Fruit fly (Drosophila melanogaster) whole organism, embryonic: ENCODE results near the gene Orc2.

Source experiments
- Ada2b ChIP-seq: fragments of 200-800 bp; sonication (Bioruptor generic); IDR thresholded peaks from 2 replicates; pipeline ENCODE4 v1.3.6; 2022; ENCODE audit warnings: missing biosample characterization, missing genetic modification characterization
- Asciz ChIP-seq: fragments of 200-800 bp; sonication (Bioruptor generic); optimal IDR thresholded peaks from 2 replicates; lab custom pipeline; 2017; ENCODE audit warnings: missing biosample characterization, mild to moderate bottlenecking, missing genetic modification characterization, missing genetic modification reagents
- Atf3 ChIP-seq: fragments of 200-800 bp; sonication (Bioruptor generic); optimal IDR thresholded peaks from 3 replicates; lab custom pipeline; 2016; ENCODE audit warnings: missing biosample characterization, missing genetic modification characterization
- B-H1 ChIP-seq: fragments of 200-800 bp; sonication (Bioruptor generic); IDR thresholded peaks from 3 replicates; pipeline ENCODE4 v1.3.6; 2022; ENCODE audit warnings: missing biosample characterization, missing genetic modification characterization
- CG11247 ChIP-seq: fragments of 200-800 bp; sonication (Bioruptor generic); IDR thresholded peaks from 2 replicates; pipeline ENCODE4 v1.3.6; 2022; ENCODE audit warnings: missing biosample characterization, missing genetic modification characterization
- CG14050 ChIP-seq: fragments of 200-800 bp; sonication (Bioruptor generic); IDR thresholded peaks from 3 replicates; pipeline ENCODE4 v1.3.6; 2022; ENCODE audit warnings: missing biosample characterization, missing genetic modification characterization
- CG15269 ChIP-seq: fragments of 200-800 bp; sonication (Bioruptor generic); optimal IDR thresholded peaks from 2 replicates; lab custom pipeline; 2018; ENCODE audit warnings: missing biosample characterization, mild to moderate bottlenecking, missing genetic modification characterization, moderate library complexity
- CG15514 ChIP-seq: fragments of 200-800 bp; sonication (Bioruptor generic); optimal IDR thresholded peaks from 3 replicates; lab custom pipeline; 2017; ENCODE audit warnings: missing biosample characterization, missing genetic modification characterization, mild to moderate bottlenecking, moderate library complexity, missing genetic modification reagents
- CG2199 ChIP-seq: fragments of 200-800 bp; sonication (Bioruptor generic); IDR thresholded peaks from 3 replicates; pipeline ENCODE4 v1.3.6; 2022; ENCODE audit warnings: missing biosample characterization, missing genetic modification characterization
- CG30403 ChIP-seq: fragments of 200-800 bp; sonication (Bioruptor generic); optimal IDR thresholded peaks from 3 replicates; lab custom pipeline; 2016; ENCODE audit warnings: missing biosample characterization, missing genetic modification characterization
- CG33557 ChIP-seq: fragments of 200-800 bp; sonication (Bioruptor generic); optimal IDR thresholded peaks from 2 replicates; lab custom pipeline; 2019; ENCODE audit warnings: missing biosample characterization, mild to moderate bottlenecking, missing genetic modification characterization, moderate library complexity
- CG3847 ChIP-seq: fragments of 200-800 bp; sonication (Bioruptor generic); IDR thresholded peaks from 2 replicates; pipeline ENCODE4 v1.3.6; 2022; ENCODE audit warnings: missing biosample characterization, missing genetic modification characterization
- CG4424 ChIP-seq: fragments of 200-800 bp; sonication (Bioruptor generic); optimal IDR thresholded peaks from 3 replicates; lab custom pipeline; 2016; ENCODE audit warnings: missing biosample characterization, missing genetic modification characterization
- CG6654 ChIP-seq: fragments of 200-800 bp; sonication (Bioruptor generic); optimal IDR thresholded peaks from 2 replicates; lab custom pipeline; 2017; ENCODE audit warnings: missing biosample characterization, mild to moderate bottlenecking, missing genetic modification characterization
- CG7987 ChIP-seq: fragments of 200-800 bp; sonication (Bioruptor generic); optimal IDR thresholded peaks from 2 replicates; lab custom pipeline; 2018; ENCODE audit warnings: missing biosample characterization, mild to moderate bottlenecking, missing genetic modification characterization, moderate library complexity
- CG8089 ChIP-seq: fragments of 200-800 bp; sonication (Bioruptor generic); optimal IDR thresholded peaks from 3 replicates; lab custom pipeline; 2016; ENCODE audit warnings: missing biosample characterization, missing genetic modification characterization
- CG8290 ChIP-seq, 3 experiments: fragments of 200-800 bp; sonication (Bioruptor generic); optimal IDR thresholded peaks; 2 replicates each; lab custom pipeline; 2016 to 2019; ENCODE audit warnings: missing biosample characterization in 3 of 3, missing genetic modification characterization in 3 of 3, mild to moderate bottlenecking in 2 of 3, moderate library complexity in 1 of 3
- CG8765 ChIP-seq: fragments of 200-800 bp; sonication (Bioruptor generic); IDR thresholded peaks from 2 replicates; pipeline ENCODE4 v1.3.6; 2022; ENCODE audit warnings: missing biosample characterization, missing genetic modification characterization
- CG9609 ChIP-seq: fragments of 200-800 bp; sonication (Bioruptor generic); optimal IDR thresholded peaks from 3 replicates; lab custom pipeline; 2016; ENCODE audit warnings: missing biosample characterization, missing genetic modification characterization
- CG9727 ChIP-seq: fragments of 200-800 bp; sonication (Bioruptor generic); optimal IDR thresholded peaks from 3 replicates; lab custom pipeline; 2017; ENCODE audit warnings: missing biosample characterization, mild to moderate bottlenecking, missing genetic modification characterization
- Camta ChIP-seq: fragments of 200-800 bp; sonication (Bioruptor generic); optimal IDR thresholded peaks from 2 replicates; lab custom pipeline; 2016; ENCODE audit warnings: missing biosample characterization, missing genetic modification characterization
- Hr3 ChIP-seq: fragments of 200-800 bp; sonication (Bioruptor generic); optimal IDR thresholded peaks from 3 replicates; lab custom pipeline; 2016; ENCODE audit warnings: missing biosample characterization, missing genetic modification characterization
- Hr39 ChIP-seq: fragments of >200 bp; optimal IDR thresholded peaks from 2 replicates; lab custom pipeline; 2017
- MESR4 ChIP-seq: fragments of 200-800 bp; sonication (Bioruptor generic); optimal IDR thresholded peaks from 2 replicates; lab custom pipeline; 2018; ENCODE audit warnings: missing biosample characterization, mild to moderate bottlenecking, missing genetic modification characterization, moderate library complexity
- Mes4 ChIP-seq: fragments of 200-800 bp; sonication (Bioruptor generic); optimal IDR thresholded peaks from 2 replicates; lab custom pipeline; 2016; ENCODE audit warnings: missing biosample characterization, missing genetic modification characterization
- NK7.1 ChIP-seq: fragments of 200-800 bp; sonication (Bioruptor generic); optimal IDR thresholded peaks from 3 replicates; lab custom pipeline; 2016; ENCODE audit warnings: missing biosample characterization, missing genetic modification characterization
- Oaz ChIP-seq: fragments of 200-800 bp; sonication (Bioruptor generic); IDR thresholded peaks from 2 replicates; pipeline ENCODE4 v1.3.6; 2022; ENCODE audit warnings: missing biosample characterization, missing genetic modification characterization
- Xrp1 ChIP-seq: fragments of 200-800 bp; sonication (Bioruptor generic); IDR thresholded peaks from 2 replicates; pipeline ENCODE4 v1.3.6; 2022; ENCODE audit warnings: missing biosample characterization, missing genetic modification characterization
- ara ChIP-seq: fragments of 200-800 bp; sonication (Bioruptor generic); IDR thresholded peaks from 2 replicates; pipeline ENCODE4 v1.3.6; 2022; ENCODE audit warnings: missing biosample characterization, missing genetic modification characterization
- bbx ChIP-seq: fragments of 200-800 bp; sonication (Bioruptor generic); IDR thresholded peaks from 2 replicates; pipeline ENCODE4 v1.3.6; 2022; ENCODE audit warnings: missing biosample characterization, missing genetic modification characterization; ENCODE audit not compliant: partially characterized antibody
- bcd ChIP-seq: fragments of 200-800 bp; sonication (Bioruptor generic); optimal IDR thresholded peaks from 2 replicates; lab custom pipeline; 2017; ENCODE audit warnings: missing biosample characterization, mild to moderate bottlenecking, missing genetic modification characterization
- ci ChIP-seq: fragments of 200-800 bp; sonication (Bioruptor generic); IDR thresholded peaks from 3 replicates; pipeline ENCODE4 v1.3.6; 2022; ENCODE audit warnings: missing biosample characterization, missing genetic modification characterization
- croc ChIP-seq: fragments of 200-800 bp; sonication (Bioruptor generic); conservative IDR thresholded peaks from 3 replicates; pipeline ENCODE4 v1.3.6; 2022; ENCODE audit warnings: missing biosample characterization, missing genetic modification characterization
- dm ChIP-seq: fragments of 200-800 bp; sonication (Bioruptor generic); optimal IDR thresholded peaks from 3 replicates; lab custom pipeline; 2016; ENCODE audit warnings: missing biosample characterization, missing genetic modification characterization
- en ChIP-seq: fragments of 200-800 bp; sonication (Bioruptor generic); optimal IDR thresholded peaks from 2 replicates; lab custom pipeline; 2016; ENCODE audit warnings: missing biosample characterization, missing genetic modification characterization
- eve ChIP-seq, 2 experiments: fragments of >200 bp; optimal IDR thresholded peaks; 2 replicates each; lab custom pipeline; 2017; ENCODE audit warnings: missing biosample characterization in 2 of 2, missing genetic modification characterization in 2 of 2
- fu2 ChIP-seq: fragments of 200-800 bp; sonication (Bioruptor generic); optimal IDR thresholded peaks from 2 replicates; lab custom pipeline; 2016; ENCODE audit warnings: missing biosample characterization, missing genetic modification characterization
- gcm2 ChIP-seq: fragments of 200-800 bp; sonication (Bioruptor generic); optimal IDR thresholded peaks from 2 replicates; lab custom pipeline; 2016; ENCODE audit warnings: missing biosample characterization, missing genetic modification characterization
- lola ChIP-seq, 3 experiments: fragments of >200 bp in 2 of 3; fragments of 200-800 bp in 1 of 3; sonication (Bioruptor generic) in 1 of 3; optimal IDR thresholded peaks; 2 replicates each; lab custom pipeline; 2017 to 2019; ENCODE audit warnings: missing biosample characterization in 3 of 3, missing genetic modification characterization in 3 of 3, mild to moderate bottlenecking in 1 of 3, moderate library complexity in 1 of 3
- lov ChIP-seq, 2 experiments: fragments of 200-800 bp in 1 of 2; fragments of >200 bp in 1 of 2; sonication (Bioruptor generic) in 1 of 2; IDR thresholded peaks in 1 of 2; optimal IDR thresholded peaks in 1 of 2; 2 replicates in 1 of 2; 3 replicates in 1 of 2; pipeline versions ENCODE4 v1.3.6 to Lab custom; 2017 to 2022; ENCODE audit warnings: missing biosample characterization in 1 of 2, missing genetic modification characterization in 1 of 2
- p53 ChIP-seq: fragments of 200-800 bp; sonication (Bioruptor generic); optimal IDR thresholded peaks from 2 replicates; lab custom pipeline; 2016; ENCODE audit warnings: missing biosample characterization, missing genetic modification characterization
- sna ChIP-seq: fragments of 200-800 bp; sonication (Bioruptor generic); IDR thresholded peaks from 2 replicates; pipeline ENCODE4 v1.3.6; 2022; ENCODE audit warnings: missing biosample characterization, missing genetic modification characterization; ENCODE audit not compliant: partially characterized antibody
- ssp ChIP-seq: fragments of 200-800 bp; sonication (Bioruptor generic); IDR thresholded peaks from 2 replicates; pipeline ENCODE4 v1.3.6; 2022; ENCODE audit warnings: missing biosample characterization, missing genetic modification characterization
- stc ChIP-seq: fragments of 200-800 bp; sonication (Bioruptor generic); IDR thresholded peaks from 2 replicates; pipeline ENCODE4 v1.3.6; 2022; ENCODE audit warnings: missing biosample characterization, missing genetic modification characterization
- tin ChIP-seq: fragments of 200-800 bp; sonication (Bioruptor generic); optimal IDR thresholded peaks from 3 replicates; lab custom pipeline; 2016; ENCODE audit warnings: missing biosample characterization, missing genetic modification characterization
- tio ChIP-seq: fragments of 200-800 bp; sonication (Bioruptor generic); optimal IDR thresholded peaks from 2 replicates; lab custom pipeline; 2017; ENCODE audit warnings: missing biosample characterization, missing genetic modification characterization, inconsistent platforms
- trh ChIP-seq: fragments of 200-800 bp; sonication (Bioruptor generic); optimal IDR thresholded peaks from 2 replicates; lab custom pipeline; 2016; ENCODE audit warnings: missing biosample characterization, missing genetic modification characterization
- vnd ChIP-seq: fragments of 200-800 bp; sonication (Bioruptor generic); IDR thresholded peaks from 3 replicates; pipeline ENCODE4 v1.3.6; 2022; ENCODE audit warnings: missing biosample characterization, missing genetic modification characterization; ENCODE audit not compliant: partially characterized antibody
- zf30C ChIP-seq: fragments of 200-800 bp; sonication (Bioruptor generic); optimal IDR thresholded peaks from 3 replicates; lab custom pipeline; 2018; ENCODE audit warnings: missing biosample characterization, mild to moderate bottlenecking, missing genetic modification characterization
- zfh1 ChIP-seq: fragments of 200-800 bp; sonication (Bioruptor generic); IDR thresholded peaks from 3 replicates; pipeline ENCODE4 v1.3.6; 2022; ENCODE audit warnings: missing biosample characterization, missing genetic modification characterization

Orc2 gene

DNA sequence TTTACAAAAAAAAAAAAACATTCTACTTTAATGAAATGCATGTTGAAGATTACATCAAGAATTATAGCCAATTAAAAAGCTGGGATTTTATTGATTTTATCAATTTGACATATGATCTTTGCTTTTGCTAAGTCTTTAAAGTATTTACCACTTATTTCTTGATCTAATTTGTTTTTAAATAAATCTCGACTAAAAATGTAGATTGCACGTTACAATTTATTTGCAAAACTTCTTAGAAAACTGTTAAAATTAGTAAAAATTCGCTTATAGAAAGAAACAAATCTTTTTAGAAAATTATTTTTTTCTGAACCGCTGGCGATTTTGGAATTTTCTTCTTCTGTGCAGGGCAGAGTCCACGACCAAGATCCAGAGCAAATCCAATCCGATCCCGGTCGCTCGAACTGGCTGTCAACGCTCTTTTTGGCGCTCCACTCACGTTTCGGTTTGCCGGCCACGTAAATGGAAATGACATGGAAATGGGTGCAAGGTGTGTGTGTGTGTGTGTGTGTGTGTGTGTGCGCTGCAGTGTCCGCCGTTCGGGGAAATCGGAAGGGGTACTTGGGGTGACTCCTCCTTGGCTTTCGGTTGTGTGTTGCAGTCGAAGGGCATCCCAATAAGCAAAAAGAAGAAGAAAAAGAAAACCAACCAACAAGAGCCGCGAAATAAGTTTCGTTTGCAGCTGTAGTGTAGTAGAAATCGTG, 37.6 kb downstream of the Orc2 start (continued):
- TF ChIP-seq CG6654 (GFP tag; lab: Kevin White, UChicago), result no peak
- TF ChIP-seq CG2199, result no peak
- TF ChIP-seq ci (GFP tag; lab: Robert Waterston, UW), result peak; percentile 62; the same call in 2 of the 3 replicates
- peak; percentile 12 for TF ChIP-seq tin (GFP tag; lab: Kevin White, UChicago)
- TF ChIP-seq stc (GFP tag; lab: Robert Waterston, UW), result no peak
- TF ChIP-seq trh (GFP tag; lab: Kevin White, UChicago), result no peak
- TF ChIP-seq croc, result no peak
- TF ChIP-seq tio (GFP tag; lab: Kevin White, UChicago), result peak; percentile 28
- TF ChIP-seq CG14050 (GFP tag; lab: Robert Waterston, UW), result no peak
- no peak for TF ChIP-seq CG15514 (GFP tag; lab: Kevin White, UChicago)
- TF ChIP-seq dm, result no peak
- no peak for TF ChIP-seq eve (GFP tag; optimal IDR thresholded peaks at IDR 0.05; lab: Kevin White, UChicago)
- peak; percentile 32 for TF ChIP-seq Camta
- TF ChIP-seq CG8089 (GFP tag; lab: Kevin White, UChicago), result no peak
- peak; percentile 19 for TF ChIP-seq CG30403 (GFP tag; lab: Kevin White, UChicago)
- no peak for TF ChIP-seq CG8765 (GFP tag; lab: Robert Waterston, UW)
- TF ChIP-seq CG3847 (GFP tag; lab: Robert Waterston, UW), result no peak
- TF ChIP-seq bbx (GFP tag; lab: Robert Waterston, UW), result no peak
- TF ChIP-seq CG9609 (GFP tag; lab: Kevin White, UChicago), result no peak
- TF ChIP-seq B-H1, result no peak
- no peak for TF ChIP-seq en (GFP tag; lab: Kevin White, UChicago)
- TF ChIP-seq Asciz (GFP tag; lab: Kevin White, UChicago), result peak; percentile 62
- peak; percentile 7 for TF ChIP-seq Hr3 (GFP tag; lab: Kevin White, UChicago)
- no peak for TF ChIP-seq Atf3 (GFP tag; lab: Kevin White, UChicago)
- TF ChIP-seq zf30C (GFP tag; lab: Kevin White, UChicago), result no peak
- no peak for TF ChIP-seq NK7.1 (GFP tag; lab: Kevin White, UChicago)
- TF ChIP-seq CG7987, result no peak
- TF ChIP-seq gcm2 (GFP tag; lab: Kevin White, UChicago), result no peak
- no peak; the same call in 2 of the 3 replicates for TF ChIP-seq zfh1 (GFP tag; lab: Robert Waterston, UW)
- TF ChIP-seq Oaz (GFP tag; lab: Robert Waterston, UW), result no peak
- no peak for TF ChIP-seq lov (optimal IDR thresholded peaks at IDR 0.05; lab: Kevin White, UChicago)
- TF ChIP-seq lov (GFP tag; IDR thresholded peaks at IDR 0.05; lab: Robert Waterston, UW), result no peak
- no peak for TF ChIP-seq CG8290 (GFP tag; optimal IDR thresholded peaks at IDR 0.05; lab: Kevin White, UChicago)
- TF ChIP-seq CG8290 (tag; optimal IDR thresholded peaks at IDR 0.05; lab: Kevin White, UChicago), result no peak
- peak; percentile 28; the same call in 1 of the 2 replicates for TF ChIP-seq ara (GFP tag; lab: Robert Waterston, UW)
- TF ChIP-seq CG33557 (GFP tag; lab: Kevin White, UChicago), result no peak
- no peak for TF ChIP-seq ssp (GFP tag; lab: Robert Waterston, UW)
- TF ChIP-seq fu2 (GFP tag; lab: Kevin White, UChicago), result no peak
- TF ChIP-seq lola (GFP tag; optimal IDR thresholded peaks at IDR 0.05; lab: Kevin White, UChicago), result no peak
- TF ChIP-seq CG11247 (GFP tag; lab: Robert Waterston, UW), result no peak
- TF ChIP-seq CG4424, result peak; percentile 59
- TF ChIP-seq Xrp1 (GFP tag; lab: Robert Waterston, UW), result peak; percentile 54
- TF ChIP-seq bcd (GFP tag; lab: Kevin White, UChicago), result peak; percentile 8
- 0 out of 2 replicates have a peak, but pooled peaks have one; percentile 7 for TF ChIP-seq Ada2b (GFP tag; lab: Robert Waterston, UW)
- no peak for TF ChIP-seq Mes4 (GFP tag; lab: Kevin White, UChicago)
- peak; percentile 14 for TF ChIP-seq CG9727 (GFP tag; lab: Kevin White, UChicago)
- TF ChIP-seq vnd (GFP tag; lab: Robert Waterston, UW), result no peak
- no peak for TF ChIP-seq Hr39
- peak; percentile 16 for TF ChIP-seq CG15269 (tag; lab: Kevin White, UChicago)
- TF ChIP-seq p53 (GFP tag; lab: Kevin White, UChicago), result no peak
- TF ChIP-seq MESR4 (GFP tag; lab: Kevin White, UChicago), result no peak
- TF ChIP-seq sna, result no peak
